Worm (Caenorhabditis elegans) whole organism, L3 larva: Measurements from ENCODE around the gene pqn-76.

Experiments
- elt-1 ChIP-seq: fragments of 150-350 bp; optimal IDR thresholded peaks from 2 replicates; lab custom pipeline; 2014; ENCODE audit warnings: missing biosample characterization, missing genetic modification characterization
- hmg-11 ChIP-seq: sonication (generic microtip); optimal IDR thresholded peaks from 2 replicates; lab custom pipeline; 2016; ENCODE audit warnings: missing genetic modification characterization, missing compliant biosample characterization
- nfya-1 ChIP-seq: sonication (generic microtip); optimal IDR thresholded peaks from 2 replicates; lab custom pipeline; 2017; ENCODE audit warnings: missing genetic modification characterization, mild to moderate bottlenecking, missing compliant biosample characterization, antibody characterized with exemption, moderate library complexity; ENCODE audit not compliant: insufficient read depth
- nhr-12 ChIP-seq: fragments of 150-350 bp; optimal IDR thresholded peaks from 2 replicates; lab custom pipeline; 2014; ENCODE audit warnings: missing biosample characterization, missing genetic modification characterization
- skn-1 ChIP-seq: fragments of 150-350 bp; optimal IDR thresholded peaks from 2 replicates; lab custom pipeline; 2014; ENCODE audit warnings: missing biosample characterization, missing genetic modification characterization
- ztf-11 ChIP-seq: fragments of 150-350 bp; optimal IDR thresholded peaks from 2 replicates; lab custom pipeline; 2014; ENCODE audit warnings: missing biosample characterization, missing genetic modification characterization

DNA sequence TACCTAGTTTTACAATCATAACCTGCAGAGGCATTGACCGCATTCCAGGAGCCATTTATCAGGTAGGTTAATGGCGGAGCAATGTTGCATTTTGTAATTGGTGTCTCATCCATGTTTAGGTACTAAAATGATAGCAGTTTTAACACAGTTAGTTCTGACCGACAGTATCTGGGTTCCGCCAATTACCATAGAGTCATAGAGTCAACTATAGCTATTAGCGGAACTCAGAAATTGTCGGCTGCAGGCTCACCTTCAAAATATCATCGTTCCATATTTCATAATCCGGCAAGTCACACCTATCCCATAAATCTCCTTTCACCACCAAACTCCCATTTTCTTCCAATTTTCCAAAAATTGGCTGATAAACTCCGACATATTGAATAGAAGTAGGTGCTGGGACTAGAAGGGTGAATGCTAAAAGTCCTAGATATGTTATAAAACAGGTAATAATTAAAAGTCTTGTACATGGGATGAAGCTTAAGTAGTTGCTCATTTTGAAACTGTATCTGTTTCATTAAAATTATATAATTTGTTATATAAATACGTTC is 39.4 kb upstream of the pqn-76 start, which contains the start of gene Y73F8A.35:
- TF ChIP-seq elt-1 (tag; lab: Kevin White, UChicago) (no peak), ztf-11 (tag; lab: Kevin White, UChicago) (no peak), hmg-11 (tag; lab: Kevin White, UChicago) (no peak), skn-1 (no peak), nhr-12 (tag; lab: Kevin White, UChicago) (no peak), nfya-1 (tag; lab: Kevin White, UChicago) (no peak)
